Fruit fly (Drosophila melanogaster) whole organism, embryonic: ENCODE measurements around the gene CG2182.

Experiments used
- CG10565 ChIP-seq: fragments of 200-800 bp; sonication (Bioruptor generic); optimal IDR thresholded peaks from 3 replicates; lab custom pipeline; 2016; ENCODE audit warnings: missing biosample characterization, mild to moderate bottlenecking, missing genetic modification characterization
- CG11398 ChIP-seq: fragments of 200-800 bp; sonication (Bioruptor generic); optimal IDR thresholded peaks from 2 replicates; lab custom pipeline; 2016; ENCODE audit warnings: missing biosample characterization, missing genetic modification characterization
- CG12104 ChIP-seq: fragments of 200-800 bp; sonication (Bioruptor generic); optimal IDR thresholded peaks from 3 replicates; lab custom pipeline; 2016; ENCODE audit warnings: missing biosample characterization, missing genetic modification characterization
- CG13894 ChIP-seq: fragments of 200-800 bp; sonication (Bioruptor generic); optimal IDR thresholded peaks from 3 replicates; lab custom pipeline; 2018; ENCODE audit warnings: missing biosample characterization, mild to moderate bottlenecking, missing genetic modification characterization, moderate library complexity
- CG14441 ChIP-seq: fragments of 200-800 bp; sonication (Bioruptor generic); IDR thresholded peaks from 2 replicates; pipeline ENCODE4 v1.3.6; 2022; ENCODE audit warnings: missing biosample characterization, missing genetic modification characterization
- CG1603 ChIP-seq: fragments of 200-800 bp; sonication (Bioruptor generic); optimal IDR thresholded peaks from 2 replicates; lab custom pipeline; 2019; ENCODE audit warnings: missing biosample characterization, mild to moderate bottlenecking, missing genetic modification characterization, moderate library complexity
- CG16779 ChIP-seq: fragments of 200-800 bp; sonication (Bioruptor generic); IDR thresholded peaks from 2 replicates; pipeline ENCODE4 v1.3.6; 2022; ENCODE audit warnings: missing biosample characterization, missing genetic modification characterization
- CG17361 ChIP-seq: fragments of 200-800 bp; sonication (Bioruptor generic); IDR thresholded peaks from 3 replicates; pipeline ENCODE4 v1.3.6; 2022; ENCODE audit warnings: missing biosample characterization, missing genetic modification characterization
- CG2889 ChIP-seq: fragments of 200-800 bp; sonication (Bioruptor generic); IDR thresholded peaks from 3 replicates; pipeline ENCODE4 v1.3.6; 2022; ENCODE audit warnings: missing biosample characterization, missing genetic modification characterization
- CG3163 ChIP-seq: fragments of 200-800 bp; sonication (Bioruptor generic); optimal IDR thresholded peaks from 3 replicates; lab custom pipeline; 2016; ENCODE audit warnings: missing biosample characterization, missing genetic modification characterization
- CG33557 ChIP-seq: fragments of 200-800 bp; sonication (Bioruptor generic); optimal IDR thresholded peaks from 2 replicates; lab custom pipeline; 2019; ENCODE audit warnings: missing biosample characterization, mild to moderate bottlenecking, missing genetic modification characterization, moderate library complexity
- CG3726 ChIP-seq: fragments of 200-800 bp; sonication (Bioruptor generic); IDR thresholded peaks from 3 replicates; pipeline ENCODE4, ENCODE4 v1.3.6; 2022; ENCODE audit warnings: missing biosample characterization, missing genetic modification characterization
- CG42726 ChIP-seq: fragments of 200-800 bp; sonication (Bioruptor generic); IDR thresholded peaks from 2 replicates; pipeline ENCODE4 v1.3.6; 2022; ENCODE audit warnings: missing biosample characterization, missing genetic modification characterization; ENCODE audit not compliant: partially characterized antibody
- CG4424 ChIP-seq: fragments of 200-800 bp; sonication (Bioruptor generic); optimal IDR thresholded peaks from 3 replicates; lab custom pipeline; 2016; ENCODE audit warnings: missing biosample characterization, missing genetic modification characterization
- CG4730 ChIP-seq: fragments of 200-800 bp; sonication (Bioruptor generic); IDR thresholded peaks from 2 replicates; pipeline ENCODE4 v1.3.6; 2022; ENCODE audit warnings: missing biosample characterization, missing genetic modification characterization
- CG4820 ChIP-seq: fragments of 200-800 bp; sonication (Bioruptor generic); optimal IDR thresholded peaks from 3 replicates; lab custom pipeline; 2016; ENCODE audit warnings: missing biosample characterization, missing genetic modification characterization
- CG6175 ChIP-seq: fragments of 200-800 bp; sonication (Bioruptor generic); IDR thresholded peaks from 3 replicates; pipeline ENCODE4 v1.3.6; 2022; ENCODE audit warnings: missing biosample characterization, missing genetic modification characterization
- CG8478 ChIP-seq: fragments of >200 bp; optimal IDR thresholded peaks from 2 replicates; lab custom pipeline; 2018
- CG9437 ChIP-seq: fragments of 200-800 bp; sonication (Bioruptor generic); optimal IDR thresholded peaks from 2 replicates; lab custom pipeline; 2018; ENCODE audit warnings: missing biosample characterization, mild to moderate bottlenecking, missing genetic modification characterization
- Chrac-16 ChIP-seq: fragments of 200-800 bp; sonication (Bioruptor generic); optimal IDR thresholded peaks from 3 replicates; lab custom pipeline; 2016; ENCODE audit warnings: missing biosample characterization, missing genetic modification characterization
- Dp ChIP-seq: fragments of 200-800 bp; sonication (Bioruptor generic); optimal IDR thresholded peaks from 2 replicates; lab custom pipeline; 2018; ENCODE audit warnings: missing biosample characterization, mild to moderate bottlenecking, missing genetic modification characterization, moderate library complexity
- HLH3B ChIP-seq: fragments of 200-800 bp; sonication (Bioruptor generic); IDR thresholded peaks from 2 replicates; pipeline ENCODE4 v1.3.6; 2022; ENCODE audit warnings: missing biosample characterization, missing genetic modification characterization
- Lim3 ChIP-seq: fragments of 200-800 bp; sonication (Bioruptor generic); IDR thresholded peaks from 2 replicates; pipeline ENCODE4 v1.3.6; 2022; ENCODE audit warnings: missing biosample characterization, missing genetic modification characterization
- Lpt ChIP-seq: fragments of >200 bp; optimal IDR thresholded peaks from 2 replicates; lab custom pipeline; 2018; ENCODE audit warnings: missing biosample characterization, missing genetic modification characterization
- MBD-R2 ChIP-seq: fragments of 200-800 bp; sonication (Bioruptor generic); IDR thresholded peaks from 2 replicates; pipeline ENCODE4 v1.3.6; 2022; ENCODE audit warnings: missing biosample characterization, missing genetic modification characterization
- Mes4 ChIP-seq: fragments of 200-800 bp; sonication (Bioruptor generic); optimal IDR thresholded peaks from 2 replicates; lab custom pipeline; 2016; ENCODE audit warnings: missing biosample characterization, missing genetic modification characterization
- Opbp ChIP-seq: fragments of 200-800 bp; sonication (Bioruptor generic); IDR thresholded peaks from 3 replicates; pipeline ENCODE4 v1.3.6; 2022; ENCODE audit warnings: missing biosample characterization, missing genetic modification characterization; ENCODE audit not compliant: partially characterized antibody
- PHDP ChIP-seq: fragments of 200-800 bp; sonication (Bioruptor generic); optimal IDR thresholded peaks from 3 replicates; lab custom pipeline; 2018; ENCODE audit warnings: missing biosample characterization, mild to moderate bottlenecking, missing genetic modification characterization, moderate library complexity
- Ravus ChIP-seq: fragments of 200-800 bp; sonication (Bioruptor generic); IDR thresholded peaks from 2 replicates; pipeline ENCODE4 v1.3.6; 2022; ENCODE audit warnings: missing biosample characterization, missing genetic modification characterization
- Tbp ChIP-seq: fragments of >200 bp; optimal IDR thresholded peaks from 2 replicates; lab custom pipeline; 2018; ENCODE audit warnings: missing biosample characterization, missing genetic modification characterization
- crc ChIP-seq: fragments of 200-800 bp; sonication (Bioruptor generic); optimal IDR thresholded peaks from 2 replicates; lab custom pipeline; 2016; ENCODE audit warnings: missing biosample characterization, missing genetic modification characterization
- dimm ChIP-seq: fragments of 200-800 bp; sonication (Bioruptor generic); IDR thresholded peaks from 2 replicates; pipeline ENCODE4 v1.3.6; 2022; ENCODE audit warnings: missing biosample characterization, missing genetic modification characterization
- dm ChIP-seq: fragments of 200-800 bp; sonication (Bioruptor generic); optimal IDR thresholded peaks from 3 replicates; lab custom pipeline; 2016; ENCODE audit warnings: missing biosample characterization, missing genetic modification characterization
- en ChIP-seq: fragments of 200-800 bp; sonication (Bioruptor generic); optimal IDR thresholded peaks from 2 replicates; lab custom pipeline; 2016; ENCODE audit warnings: missing biosample characterization, missing genetic modification characterization
- eve ChIP-seq, 2 experiments: fragments of >200 bp; optimal IDR thresholded peaks; 2 replicates each; lab custom pipeline; 2017; ENCODE audit warnings: missing biosample characterization in 2 of 2, missing genetic modification characterization in 2 of 2
- gsb-n ChIP-seq: fragments of 200-800 bp; sonication (Bioruptor generic); optimal IDR thresholded peaks from 3 replicates; lab custom pipeline; 2018; ENCODE audit warnings: missing biosample characterization, mild to moderate bottlenecking, missing genetic modification characterization
- hb ChIP-seq: fragments of 200-800 bp; sonication (Bioruptor generic); IDR thresholded peaks from 3 replicates; pipeline ENCODE4 v1.3.6; 2022; ENCODE audit warnings: missing biosample characterization, missing genetic modification characterization; ENCODE audit not compliant: partially characterized antibody
- jumu ChIP-seq: fragments of 200-800 bp; sonication (Bioruptor generic); optimal IDR thresholded peaks from 3 replicates; lab custom pipeline; 2016; ENCODE audit warnings: missing biosample characterization, missing genetic modification characterization
- kni ChIP-seq: fragments of 200-800 bp; sonication (Bioruptor generic); optimal IDR thresholded peaks from 3 replicates; lab custom pipeline; 2017; ENCODE audit warnings: mild to moderate bottlenecking, missing biosample characterization, missing genetic modification reagents, missing genetic modification characterization
- luna ChIP-seq: fragments of 200-800 bp; sonication (Bioruptor generic); optimal IDR thresholded peaks from 2 replicates; lab custom pipeline; 2016; ENCODE audit warnings: missing biosample characterization, missing genetic modification characterization
- mam ChIP-seq: fragments of 200-800 bp; sonication (Bioruptor generic); optimal IDR thresholded peaks from 3 replicates; lab custom pipeline; 2016; ENCODE audit warnings: missing biosample characterization, missing genetic modification characterization
- phol ChIP-seq: fragments of 200-800 bp; sonication (Bioruptor generic); optimal IDR thresholded peaks from 3 replicates; lab custom pipeline; 2018; ENCODE audit warnings: missing biosample characterization, mild to moderate bottlenecking, missing genetic modification characterization, moderate library complexity
- pros ChIP-seq: fragments of 200-800 bp; sonication (Bioruptor generic); optimal IDR thresholded peaks from 3 replicates; lab custom pipeline; 2019; ENCODE audit warnings: missing biosample characterization, mild to moderate bottlenecking, missing genetic modification characterization, moderate library complexity
- psq ChIP-seq: fragments of 200-800 bp; sonication (Bioruptor generic); optimal IDR thresholded peaks from 2 replicates; lab custom pipeline; 2017; ENCODE audit warnings: missing biosample characterization, missing genetic modification characterization
- sc ChIP-seq, 3 experiments: fragments of >200 bp in 2 of 3; fragments of 200-800 bp in 1 of 3; sonication (Bioruptor generic) in 1 of 3; optimal IDR thresholded peaks; 2 replicates in 2 of 3; 3 replicates in 1 of 3; lab custom pipeline; 2017; ENCODE audit warnings: mild to moderate bottlenecking in 1 of 3, missing biosample characterization in 1 of 3, missing genetic modification characterization in 1 of 3, missing genetic modification reagents in 1 of 3
- seq ChIP-seq: fragments of 200-800 bp; sonication (Bioruptor generic); IDR thresholded peaks from 2 replicates; pipeline ENCODE4 v1.3.6; 2022; ENCODE audit warnings: missing biosample characterization, missing genetic modification characterization
- ssp ChIP-seq: fragments of 200-800 bp; sonication (Bioruptor generic); IDR thresholded peaks from 2 replicates; pipeline ENCODE4 v1.3.6; 2022; ENCODE audit warnings: missing biosample characterization, missing genetic modification characterization
- tgo ChIP-seq: fragments of 200-800 bp; sonication (Bioruptor generic); IDR thresholded peaks from 3 replicates; pipeline ENCODE4 v1.3.6; 2022; ENCODE audit warnings: missing biosample characterization, missing genetic modification characterization
- toy ChIP-seq: fragments of 200-800 bp; sonication (Bioruptor generic); IDR thresholded peaks from 2 replicates; pipeline ENCODE4 v1.3.6; 2022; ENCODE audit warnings: missing biosample characterization, missing genetic modification characterization

The CG2182 gene

DNA sequence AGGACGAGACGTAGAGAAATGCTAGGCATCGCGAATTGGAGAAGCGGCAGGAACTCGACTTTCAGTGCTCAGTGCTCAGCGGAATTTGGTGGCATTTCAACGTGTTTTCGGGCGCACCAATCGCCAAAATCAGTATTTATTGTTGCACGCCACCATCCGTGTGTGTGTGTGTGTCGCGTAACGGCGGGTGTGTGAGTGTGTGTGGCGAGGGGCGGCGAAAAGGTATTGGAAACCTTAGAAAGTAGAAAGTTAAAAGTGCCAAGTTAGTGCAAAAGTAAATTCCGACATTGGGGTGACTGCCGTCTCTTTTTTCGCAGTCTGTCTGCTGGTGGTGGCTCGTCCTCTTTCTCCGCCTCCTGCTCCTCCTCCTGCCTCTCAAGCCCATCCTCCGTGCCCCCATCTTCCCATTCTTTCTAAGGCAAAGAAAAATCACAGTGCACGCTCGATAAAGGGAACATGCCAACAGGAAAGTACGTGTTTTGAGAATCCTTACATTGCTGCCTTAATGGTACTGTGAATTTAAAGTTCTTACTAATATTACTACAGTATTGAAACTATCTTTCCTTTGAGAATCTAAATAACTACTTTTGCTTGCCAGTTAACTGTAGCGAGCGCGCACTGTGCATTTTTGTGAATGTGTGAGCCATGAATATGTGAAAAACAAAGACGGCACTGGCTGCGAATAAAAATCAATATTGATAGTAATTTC lies 26.5 kb upstream of the CG2182 start (continued):
- no peak for TF ChIP-seq kni
- TF ChIP-seq CG4424 (GFP tag; lab: Kevin White, UChicago), result peak; percentile 24
- peak; percentile 44 for TF ChIP-seq Mes4 (GFP tag; lab: Kevin White, UChicago)
- peak; percentile 64 for TF ChIP-seq CG13894 (tag; lab: Kevin White, UChicago)
- no peak for TF ChIP-seq CG11398 (GFP tag; lab: Kevin White, UChicago)
- TF ChIP-seq Dp, result no peak
- peak; percentile 42; the same call in 1 of the 2 replicates for TF ChIP-seq CG16779 (GFP tag; lab: Robert Waterston, UW)
- TF ChIP-seq Lim3 (GFP tag; lab: Robert Waterston, UW), result no peak
- TF ChIP-seq CG17361, result peak; percentile 42; the same call in 1 of the 3 replicates
- peak; percentile 56 for TF ChIP-seq CG1603 (tag; lab: Kevin White, UChicago)
- TF ChIP-seq eve (GFP tag; optimal IDR thresholded peaks at IDR 0.05; lab: Kevin White, UChicago), result no peak
- no peak for TF ChIP-seq dimm (GFP tag; lab: Robert Waterston, UW)
- TF ChIP-seq Chrac-16, result peak; percentile 18
- no peak for TF ChIP-seq sc (optimal IDR thresholded peaks at IDR 0.05; lab: Kevin White, UChicago)
- TF ChIP-seq sc (GFP tag; optimal IDR thresholded peaks at IDR 0.05; lab: Kevin White, UChicago), result no peak
- TF ChIP-seq en (GFP tag; lab: Kevin White, UChicago), result no peak
- TF ChIP-seq mam (GFP tag; lab: Kevin White, UChicago), result no peak
- TF ChIP-seq CG8478 (lab: Kevin White, UChicago), result no peak
- no peak for TF ChIP-seq CG33557 (GFP tag; lab: Kevin White, UChicago)
- TF ChIP-seq pros (GFP tag; lab: Kevin White, UChicago), result no peak
- peak; percentile 47; the same call in 1 of the 2 replicates for TF ChIP-seq HLH3B (GFP tag; lab: Robert Waterston, UW)
- TF ChIP-seq gsb-n, result no peak
- TF ChIP-seq CG4820 (GFP tag; lab: Kevin White, UChicago), result peak; percentile 31
- peak; percentile 23 for TF ChIP-seq jumu (GFP tag; lab: Kevin White, UChicago)
- TF ChIP-seq hb (GFP tag; lab: Robert Waterston, UW), result no peak
- TF ChIP-seq PHDP (tag; lab: Kevin White, UChicago), result peak; percentile 45
- TF ChIP-seq CG2889 (GFP tag; lab: Robert Waterston, UW), result 0 out of 3 replicates have a peak, but pooled peaks have one; percentile 22
- TF ChIP-seq ssp (GFP tag; lab: Robert Waterston, UW), result 0 out of 2 replicates have a peak, but pooled peaks have one; percentile 31
- TF ChIP-seq Lpt, result no peak
- TF ChIP-seq MBD-R2 (GFP tag; lab: Robert Waterston, UW), result peak; percentile 11; the same call in 1 of the 2 replicates
- peak; percentile 46 for TF ChIP-seq phol (tag; lab: Kevin White, UChicago)
- no peak for TF ChIP-seq luna (GFP tag; lab: Kevin White, UChicago)
- no peak for TF ChIP-seq CG42726 (GFP tag; lab: Robert Waterston, UW)
- no peak for TF ChIP-seq CG3726 (GFP tag; lab: Robert Waterston, UW)
- no peak for TF ChIP-seq crc (GFP tag; lab: Kevin White, UChicago)
- TF ChIP-seq tgo (GFP tag; lab: Robert Waterston, UW), result peak; percentile 56; the same call in 2 of the 3 replicates
- TF ChIP-seq psq (GFP tag; lab: Kevin White, UChicago), result no peak
- TF ChIP-seq CG4730 (GFP tag; lab: Robert Waterston, UW), result peak; percentile 43; the same call in 1 of the 2 replicates
- TF ChIP-seq toy (GFP tag; lab: Robert Waterston, UW), result no peak
- TF ChIP-seq CG10565 (GFP tag; lab: Kevin White, UChicago), result no peak
- TF ChIP-seq Opbp, result no peak
- TF ChIP-seq CG14441 (GFP tag; lab: Robert Waterston, UW), result peak; percentile 45; the same call in 1 of the 2 replicates
- 0 out of 2 replicates have a peak, but pooled peaks have one; percentile 5 for TF ChIP-seq seq (GFP tag; lab: Robert Waterston, UW)
- TF ChIP-seq Ravus (GFP tag; lab: Robert Waterston, UW), result no peak
- TF ChIP-seq CG6175, result no peak
- TF ChIP-seq Tbp (GFP tag; lab: Kevin White, UChicago), result no peak
- TF ChIP-seq CG3163 (GFP tag; lab: Kevin White, UChicago), result no peak
- no peak for TF ChIP-seq CG12104 (GFP tag; lab: Kevin White, UChicago)
- peak; percentile 16 for TF ChIP-seq dm
- peak; percentile 26 for TF ChIP-seq CG9437
